ENCODE assay signal across 1 fruit fly cellular context in the genomic region with DNA sequence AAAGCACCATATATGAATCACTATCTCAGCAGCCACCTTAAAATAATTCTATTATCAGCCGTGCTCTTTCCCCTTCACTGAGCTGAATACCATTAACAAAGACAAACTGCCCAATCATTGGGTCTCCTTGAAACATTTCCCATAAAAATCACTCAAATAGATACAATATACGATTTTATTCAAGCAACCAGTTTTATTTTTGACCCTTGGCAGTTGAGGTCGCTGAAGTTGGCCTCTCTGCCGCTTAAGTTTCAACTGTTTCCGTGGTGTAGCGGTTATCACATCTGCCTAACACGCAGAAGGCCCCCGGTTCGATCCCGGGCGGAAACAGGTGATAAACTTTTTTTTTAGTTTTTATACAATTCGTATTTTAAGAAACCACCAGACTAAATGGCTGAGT.
TF ChIP-seq lines count a peak whose summit lies in the region.

No protein-coding gene starts in this region.

TF ChIP-seq in whole organism, embryonic, 481 proteins besides CTCF, POLR2A, EP300 and RAD21 (continued from another document):
- TF ChIP-seq CG7963 (GFP tag; IDR thresholded peaks at IDR 0.05; lab: Robert Waterston, UW; ENCODE audit: partially characterized antibody) (peak; percentile 39; the same call in 2 of the 3 replicates), mld (GFP tag; IDR thresholded peaks at IDR 0.05; lab: Robert Waterston, UW; ENCODE audit: partially characterized antibody) (peak; percentile 68; the same call in 2 of the 3 replicates), sens (GFP tag; lab: Kevin White, UChicago) (peak; percentile 54), z (GFP tag; IDR thresholded peaks at IDR 0.05; lab: Robert Waterston, UW) (peak; percentile 55; the same call in 1 of the 3 replicates), amos (GFP tag; IDR thresholded peaks at IDR 0.05; lab: Robert Waterston, UW; ENCODE audit: partially characterized antibody) (peak; percentile 79), chm (GFP tag; IDR thresholded peaks at IDR 0.05; lab: Robert Waterston, UW) (no peak), CG3995 (GFP tag; optimal IDR thresholded peaks at IDR 0.05; lab: Kevin White, UChicago) (peak; percentile 13), Doc3 (GFP tag; IDR thresholded peaks at IDR 0.05; lab: Robert Waterston, UW; ENCODE audit: partially characterized antibody) (0 out of 3 replicates have a peak, but pooled peaks have one; percentile 11), abd-A (tag; optimal IDR thresholded peaks at IDR 0.05; lab: Kevin White, UChicago) (peak; percentile 79), Scr (GFP tag; IDR thresholded peaks at IDR 0.05; lab: Robert Waterston, UW; ENCODE audit: partially characterized antibody) (0 out of 2 replicates have a peak, but pooled peaks have one; percentile 9), Stat92E (GFP tag; optimal IDR thresholded peaks at IDR 0.05; lab: Kevin White, UChicago) (peak in 1 of 3 experiments; percentile 38), Med (GFP tag; lab: Kevin White, UChicago) (peak; percentile 14), Bgb (GFP tag; IDR thresholded peaks at IDR 0.05; lab: Robert Waterston, UW; ENCODE audit: partially characterized antibody) (peak; percentile 75)
